Worm (Caenorhabditis elegans) whole organism, L1 larva: Measurements from ENCODE around the gene lin-14.

Experiments
- jun-1 ChIP-seq: fragments of 150-350 bp; optimal IDR thresholded peaks from 2 replicates; lab custom pipeline; 2014; ENCODE audit warnings: missing biosample characterization, missing genetic modification reagents, missing genetic modification characterization
- lin-35 ChIP-seq, 2 experiments: fragments of 150-350 bp; optimal IDR thresholded peaks; 2 replicates each; lab custom pipeline; 2014; ENCODE audit warnings: missing biosample characterization in 2 of 2, missing genetic modification characterization in 2 of 2, missing genetic modification reagents in 2 of 2
- nhr-237 ChIP-seq: fragments of 150-350 bp; optimal IDR thresholded peaks from 2 replicates; lab custom pipeline; 2014; ENCODE audit warnings: missing biosample characterization, missing genetic modification characterization

- TF ChIP-seq lin-35 (GFP tag; optimal IDR thresholded peaks at IDR 0.05; lab: Kevin White, UChicago) (no peak), jun-1 (tag; lab: Kevin White, UChicago) (no peak), nhr-237 (tag; lab: Kevin White, UChicago) (no peak)
Observed at ce11 chrX:11447695-11448094, 17.7 kb upstream of the lin-14 start.
